Fruit fly (Drosophila melanogaster) whole organism, embryonic: ENCODE results near the gene CG42299.
A peak's percentile ranks its signal among the peaks of the same experiment; 100 is the strongest.

Experiments used
- Atf3 ChIP-seq: fragments of 200-800 bp; sonication (Bioruptor generic); optimal IDR thresholded peaks from 3 replicates; lab custom pipeline; 2016; ENCODE audit warnings: missing biosample characterization, missing genetic modification characterization
- CG10959 ChIP-seq: fragments of 200-800 bp; sonication (Bioruptor generic); IDR thresholded peaks from 2 replicates; pipeline ENCODE4 v1.3.6; 2022; ENCODE audit warnings: missing biosample characterization, missing genetic modification characterization
- CG11093 ChIP-seq: fragments of 200-800 bp; sonication (Bioruptor generic); IDR thresholded peaks from 3 replicates; pipeline ENCODE4 v1.3.6; 2022; ENCODE audit warnings: missing biosample characterization, missing genetic modification characterization
- CG11560 ChIP-seq: fragments of 200-800 bp; sonication (Bioruptor generic); IDR thresholded peaks from 3 replicates; pipeline ENCODE4 v1.3.6; 2022; ENCODE audit warnings: missing biosample characterization, missing genetic modification characterization
- CG11723 ChIP-seq: fragments of 200-800 bp; sonication (Bioruptor generic); optimal IDR thresholded peaks from 2 replicates; lab custom pipeline; 2017; ENCODE audit warnings: missing biosample characterization, mild to moderate bottlenecking, missing genetic modification characterization
- CG15269 ChIP-seq: fragments of 200-800 bp; sonication (Bioruptor generic); optimal IDR thresholded peaks from 2 replicates; lab custom pipeline; 2018; ENCODE audit warnings: missing biosample characterization, mild to moderate bottlenecking, missing genetic modification characterization, moderate library complexity
- CG17829 ChIP-seq: fragments of 200-800 bp; optimal IDR thresholded peaks from 2 replicates; lab custom pipeline; 2019; ENCODE audit warnings: missing biosample characterization, mild to moderate bottlenecking, missing genetic modification characterization, moderate library complexity
- CG18262 ChIP-seq: fragments of 200-800 bp; optimal IDR thresholded peaks from 3 replicates; lab custom pipeline; 2019; ENCODE audit warnings: missing biosample characterization, mild to moderate bottlenecking, missing genetic modification characterization, moderate library complexity
- CG18619 ChIP-seq: fragments of 200-800 bp; sonication (Bioruptor generic); optimal IDR thresholded peaks from 3 replicates; lab custom pipeline; 2017; ENCODE audit warnings: missing biosample characterization, mild to moderate bottlenecking, missing genetic modification characterization
- CG2202 ChIP-seq: fragments of 200-800 bp; sonication (Bioruptor generic); optimal IDR thresholded peaks from 2 replicates; lab custom pipeline; 2018; ENCODE audit warnings: missing biosample characterization, mild to moderate bottlenecking, missing genetic modification characterization
- CG3163 ChIP-seq: fragments of 200-800 bp; sonication (Bioruptor generic); optimal IDR thresholded peaks from 3 replicates; lab custom pipeline; 2016; ENCODE audit warnings: missing biosample characterization, missing genetic modification characterization
- CG4404 ChIP-seq: fragments of 200-800 bp; sonication (Bioruptor generic); IDR thresholded peaks from 2 replicates; pipeline ENCODE4 v1.3.6; 2022; ENCODE audit warnings: missing biosample characterization, missing genetic modification characterization
- CG6175 ChIP-seq: fragments of 200-800 bp; sonication (Bioruptor generic); IDR thresholded peaks from 3 replicates; pipeline ENCODE4 v1.3.6; 2022; ENCODE audit warnings: missing biosample characterization, missing genetic modification characterization
- CG6654 ChIP-seq: fragments of 200-800 bp; sonication (Bioruptor generic); optimal IDR thresholded peaks from 2 replicates; lab custom pipeline; 2017; ENCODE audit warnings: missing biosample characterization, mild to moderate bottlenecking, missing genetic modification characterization
- CG7271 ChIP-seq: fragments of 200-800 bp; sonication (Bioruptor generic); optimal IDR thresholded peaks from 2 replicates; lab custom pipeline; 2018; ENCODE audit warnings: missing biosample characterization, mild to moderate bottlenecking, missing genetic modification characterization, moderate library complexity
- CG7987 ChIP-seq: fragments of 200-800 bp; sonication (Bioruptor generic); optimal IDR thresholded peaks from 2 replicates; lab custom pipeline; 2018; ENCODE audit warnings: missing biosample characterization, mild to moderate bottlenecking, missing genetic modification characterization, moderate library complexity
- Chrac-16 ChIP-seq: fragments of 200-800 bp; sonication (Bioruptor generic); optimal IDR thresholded peaks from 3 replicates; lab custom pipeline; 2016; ENCODE audit warnings: missing biosample characterization, missing genetic modification characterization
- CrebB ChIP-seq: fragments of 200-800 bp; sonication (Bioruptor generic); optimal IDR thresholded peaks from 3 replicates; lab custom pipeline; 2018; ENCODE audit warnings: missing biosample characterization, mild to moderate bottlenecking, missing genetic modification characterization
- Dip3 ChIP-seq: fragments of 200-800 bp; sonication (Bioruptor generic); optimal IDR thresholded peaks from 3 replicates; lab custom pipeline; 2016; ENCODE audit warnings: missing biosample characterization, missing genetic modification characterization
- Dref ChIP-seq: fragments of 200-800 bp; sonication (Bioruptor generic); IDR thresholded peaks from 2 replicates; pipeline ENCODE4 v1.3.6; 2022; ENCODE audit warnings: missing biosample characterization, missing genetic modification characterization
- Drgx ChIP-seq: fragments of 200-800 bp; sonication (Bioruptor generic); IDR thresholded peaks from 2 replicates; pipeline ENCODE4 v1.3.6; 2022; ENCODE audit warnings: missing biosample characterization, missing genetic modification characterization
- ERR ChIP-seq: fragments of 200-800 bp; sonication (Bioruptor generic); optimal IDR thresholded peaks from 2 replicates; lab custom pipeline; 2016; ENCODE audit warnings: missing biosample characterization, missing genetic modification characterization
- HLH54F ChIP-seq: fragments of 200-800 bp; sonication (Bioruptor generic); optimal IDR thresholded peaks from 3 replicates; lab custom pipeline; 2016; ENCODE audit warnings: missing biosample characterization, missing genetic modification characterization
- HLHmδ ChIP-seq: fragments of 200-800 bp; sonication (Bioruptor generic); optimal IDR thresholded peaks from 2 replicates; lab custom pipeline; 2018; ENCODE audit warnings: missing biosample characterization, mild to moderate bottlenecking, missing genetic modification characterization, moderate library complexity
- Hmr ChIP-seq: fragments of 200-800 bp; sonication (Bioruptor generic); optimal IDR thresholded peaks from 3 replicates; lab custom pipeline; 2017; ENCODE audit warnings: mild to moderate bottlenecking, missing biosample characterization, missing genetic modification reagents, missing genetic modification characterization
- Kr ChIP-seq: fragments of 200-800 bp; sonication (Bioruptor generic); optimal IDR thresholded peaks from 2 replicates; lab custom pipeline; 2017; ENCODE audit warnings: missing biosample characterization, mild to moderate bottlenecking, missing genetic modification characterization
- Max ChIP-seq: fragments of 200-800 bp; sonication (Bioruptor generic); optimal IDR thresholded peaks from 2 replicates; lab custom pipeline; 2016; ENCODE audit warnings: missing biosample characterization, mild to moderate bottlenecking, missing genetic modification characterization
- Sox100B ChIP-seq: fragments of 200-800 bp; sonication (Bioruptor generic); optimal IDR thresholded peaks from 3 replicates; lab custom pipeline; 2018; ENCODE audit warnings: missing biosample characterization, mild to moderate bottlenecking, missing genetic modification characterization
- Spps ChIP-seq: fragments of 200-800 bp; sonication (Bioruptor generic); optimal IDR thresholded peaks from 2 replicates; lab custom pipeline; 2018; ENCODE audit warnings: missing biosample characterization, mild to moderate bottlenecking, missing genetic modification characterization
- Usf ChIP-seq: fragments of 200-800 bp; sonication (Bioruptor generic); optimal IDR thresholded peaks from 2 replicates; lab custom pipeline; 2017; ENCODE audit warnings: missing genotype, missing biosample characterization, missing genetic modification characterization
- cad ChIP-seq: fragments of >200 bp; optimal IDR thresholded peaks from 2 replicates; lab custom pipeline; 2017; ENCODE audit warnings: missing biosample characterization, missing genetic modification characterization
- ci ChIP-seq: fragments of 200-800 bp; sonication (Bioruptor generic); IDR thresholded peaks from 3 replicates; pipeline ENCODE4 v1.3.6; 2022; ENCODE audit warnings: missing biosample characterization, missing genetic modification characterization
- dati ChIP-seq: fragments of 200-800 bp; sonication (Bioruptor generic); IDR thresholded peaks from 2 replicates; pipeline ENCODE4 v1.3.6; 2022; ENCODE audit warnings: missing biosample characterization, missing genetic modification characterization
- fd64A ChIP-seq: fragments of 200-800 bp; sonication (Bioruptor generic); optimal IDR thresholded peaks from 3 replicates; lab custom pipeline; 2018; ENCODE audit warnings: missing biosample characterization, mild to moderate bottlenecking, missing genetic modification characterization
- ftz-f1 ChIP-seq: fragments of 200-800 bp; sonication (Bioruptor generic); optimal IDR thresholded peaks from 2 replicates; lab custom pipeline; 2016; ENCODE audit warnings: missing biosample characterization, missing genetic modification characterization
- gcm2 ChIP-seq: fragments of 200-800 bp; sonication (Bioruptor generic); optimal IDR thresholded peaks from 2 replicates; lab custom pipeline; 2016; ENCODE audit warnings: missing biosample characterization, missing genetic modification characterization
- gfzf ChIP-seq: fragments of 200-800 bp; sonication (Bioruptor generic); optimal IDR thresholded peaks from 2 replicates; lab custom pipeline; 2016; ENCODE audit warnings: missing biosample characterization, mild to moderate bottlenecking, missing genetic modification characterization, moderate library complexity
- lbe ChIP-seq: fragments of 200-800 bp; sonication (Bioruptor generic); optimal IDR thresholded peaks from 2 replicates; lab custom pipeline; 2016; ENCODE audit warnings: missing biosample characterization, mild to moderate bottlenecking, missing genetic modification characterization
- lola ChIP-seq, 3 experiments: fragments of >200 bp in 2 of 3; fragments of 200-800 bp in 1 of 3; sonication (Bioruptor generic) in 1 of 3; optimal IDR thresholded peaks; 2 replicates each; lab custom pipeline; 2017 to 2019; ENCODE audit warnings: missing biosample characterization in 3 of 3, missing genetic modification characterization in 3 of 3, mild to moderate bottlenecking in 1 of 3, moderate library complexity in 1 of 3
- odd ChIP-seq: fragments of 200-800 bp; sonication (Bioruptor generic); optimal IDR thresholded peaks from 2 replicates; lab custom pipeline; 2017; ENCODE audit warnings: missing biosample characterization, mild to moderate bottlenecking, missing genetic modification characterization
- onecut ChIP-seq: fragments of 200-800 bp; sonication (Bioruptor generic); IDR thresholded peaks from 2 replicates; pipeline ENCODE4 v1.3.6; 2022; ENCODE audit warnings: missing biosample characterization, missing genetic modification characterization
- peb ChIP-seq: fragments of 200-800 bp; sonication (Bioruptor generic); IDR thresholded peaks from 2 replicates; pipeline ENCODE4 v1.3.6; 2022; ENCODE audit warnings: missing biosample characterization, missing genetic modification characterization
- pho ChIP-seq: fragments of 200-800 bp; sonication (Bioruptor generic); optimal IDR thresholded peaks from 2 replicates; lab custom pipeline; 2016; ENCODE audit warnings: missing biosample characterization, missing genetic modification characterization
- seq ChIP-seq: fragments of 200-800 bp; sonication (Bioruptor generic); IDR thresholded peaks from 2 replicates; pipeline ENCODE4 v1.3.6; 2022; ENCODE audit warnings: missing biosample characterization, missing genetic modification characterization
- sima ChIP-seq: fragments of 200-800 bp; sonication (Bioruptor generic); optimal IDR thresholded peaks from 2 replicates; lab custom pipeline; 2016; ENCODE audit warnings: missing biosample characterization, missing genetic modification characterization
- slbo ChIP-seq: fragments of 200-800 bp; sonication (Bioruptor generic); IDR thresholded peaks from 2 replicates; pipeline ENCODE4 v1.3.6; 2022; ENCODE audit warnings: missing biosample characterization, missing genetic modification characterization
- trh ChIP-seq: fragments of 200-800 bp; sonication (Bioruptor generic); optimal IDR thresholded peaks from 2 replicates; lab custom pipeline; 2016; ENCODE audit warnings: missing biosample characterization, missing genetic modification characterization
- tx ChIP-seq: fragments of 200-800 bp; sonication (Bioruptor generic); optimal IDR thresholded peaks from 2 replicates; lab custom pipeline; 2016; ENCODE audit warnings: missing biosample characterization, missing genetic modification characterization
- unpg ChIP-seq: fragments of 200-800 bp; sonication (Bioruptor generic); optimal IDR thresholded peaks from 3 replicates; lab custom pipeline; 2018; ENCODE audit warnings: missing biosample characterization, mild to moderate bottlenecking, missing genetic modification characterization, moderate library complexity
- wdn ChIP-seq: fragments of 200-800 bp; sonication (Bioruptor generic); IDR thresholded peaks from 2 replicates; pipeline ENCODE4 v1.3.6; 2022; ENCODE audit warnings: missing biosample characterization, missing genetic modification characterization
- z ChIP-seq: fragments of 200-800 bp; sonication (Bioruptor generic); IDR thresholded peaks from 3 replicates; pipeline ENCODE4 v1.3.6; 2022; ENCODE audit warnings: missing biosample characterization, missing genetic modification characterization
- zfh1 ChIP-seq: fragments of 200-800 bp; sonication (Bioruptor generic); IDR thresholded peaks from 3 replicates; pipeline ENCODE4 v1.3.6; 2022; ENCODE audit warnings: missing biosample characterization, missing genetic modification characterization

Gene CG42299

dm6 chrX:15579579-15579978, 4.1 kb upstream of the CG42299 start (continued):
- TF ChIP-seq CG4404 (GFP tag; lab: Robert Waterston, UW) (peak; percentile 91), Dref (GFP tag; lab: Robert Waterston, UW) (peak; percentile 39; the same call in 1 of the 2 replicates), CG11093 (GFP tag; lab: Robert Waterston, UW) (peak; percentile 83; the same call in 2 of the 3 replicates), HLH54F (GFP tag; lab: Kevin White, UChicago) (peak; percentile 94), Hmr (GFP tag; lab: Kevin White, UChicago) (peak; percentile 93), Dip3 (peak; percentile 96), CG15269 (tag; lab: Kevin White, UChicago) (peak; percentile 94), Atf3 (GFP tag; lab: Kevin White, UChicago) (peak; percentile 75), dati (GFP tag; lab: Robert Waterston, UW) (peak; percentile 67), CG18619 (GFP tag; lab: Kevin White, UChicago) (peak; percentile 89), slbo (peak; percentile 97), lola (GFP tag; optimal IDR thresholded peaks at IDR 0.05; lab: Kevin White, UChicago) (peak in 1 of 3 experiments; percentile 82), trh (GFP tag; lab: Kevin White, UChicago) (peak; percentile 61), pho (peak; percentile 90), ci (GFP tag; lab: Robert Waterston, UW) (peak; percentile 96), seq (GFP tag; lab: Robert Waterston, UW) (peak; percentile 92), HLHmδ (GFP tag; lab: Kevin White, UChicago) (peak; percentile 24), Sox100B (no peak), lbe (GFP tag; lab: Kevin White, UChicago) (peak; percentile 98), CG11560 (tag; lab: Robert Waterston, UW) (peak; percentile 75), gfzf (GFP tag; lab: Kevin White, UChicago) (peak; percentile 5), Kr (GFP tag; lab: Kevin White, UChicago) (no peak), CG6654 (GFP tag; lab: Kevin White, UChicago) (peak; percentile 77), Max (peak; percentile 83), z (peak; percentile 54; the same call in 1 of the 3 replicates), ERR (GFP tag; lab: Kevin White, UChicago) (peak; percentile 91), wdn (GFP tag; lab: Robert Waterston, UW) (peak; percentile 90), CG10959 (GFP tag; lab: Robert Waterston, UW) (peak; percentile 92), tx (GFP tag; lab: Kevin White, UChicago) (peak; percentile 87), CG11723 (GFP tag; lab: Kevin White, UChicago) (peak; percentile 83), Spps (tag; lab: Kevin White, UChicago) (peak; percentile 68), CG18262 (tag; lab: Kevin White, UChicago) (peak; percentile 88), cad (GFP tag; lab: Kevin White, UChicago) (no peak), zfh1 (GFP tag; lab: Robert Waterston, UW) (peak; percentile 93), Usf (peak; percentile 80), CrebB (tag; lab: Kevin White, UChicago) (peak; percentile 92), ftz-f1 (GFP tag; lab: Kevin White, UChicago) (peak; percentile 73), CG2202 (tag; lab: Kevin White, UChicago) (peak; percentile 76), odd (GFP tag; lab: Kevin White, UChicago) (peak; percentile 88), CG7987 (GFP tag; lab: Kevin White, UChicago) (peak; percentile 82), CG6175 (GFP tag; lab: Robert Waterston, UW) (peak; percentile 91), CG17829 (tag; lab: Kevin White, UChicago) (peak; percentile 89), gcm2 (peak; percentile 77), sima (GFP tag; lab: Kevin White, UChicago) (peak; percentile 77), fd64A (peak; percentile 79), unpg (GFP tag; lab: Kevin White, UChicago) (peak; percentile 92), Chrac-16 (peak; percentile 90), peb (GFP tag; lab: Robert Waterston, UW) (peak; percentile 78), Drgx (GFP tag; lab: Robert Waterston, UW) (peak; percentile 93), CG3163 (GFP tag; lab: Kevin White, UChicago) (peak; percentile 73), onecut (peak; percentile 87), CG7271 (tag; lab: Kevin White, UChicago) (peak; percentile 47)
